Worm (Caenorhabditis elegans) whole organism, L4 larva: ENCODE results near the gene mog-5.

ENCODE experiments used
- F49E8.2 ChIP-seq: sonication (generic microtip); optimal IDR thresholded peaks from 2 replicates; lab custom pipeline; 2016; ENCODE audit warnings: missing compliant biosample characterization, mild to moderate bottlenecking, missing genetic modification characterization, borderline replicate concordance
- ama-1 ChIP-seq: fragments of 150-350 bp; optimal IDR thresholded peaks from 2 replicates; lab custom pipeline; 2014; ENCODE audit warnings: inconsistent platforms, mixed read lengths
- ceh-44 ChIP-seq: fragments of 200-800 bp; sonication (Bioruptor generic); IDR thresholded peaks from 2 replicates; pipeline ENCODE4 v1.3.6; 2022; ENCODE audit warnings: missing genetic modification reagents, missing genetic modification characterization, missing compliant biosample characterization
- egl-27 ChIP-seq: sonication (generic microtip); optimal IDR thresholded peaks from 3 replicates; lab custom pipeline; 2017; ENCODE audit warnings: missing biosample characterization, missing genetic modification reagents, missing genetic modification characterization
- lin-13 ChIP-seq: fragments of 150-350 bp; optimal IDR thresholded peaks from 2 replicates; lab custom pipeline; 2014; ENCODE audit warnings: missing biosample characterization, missing genetic modification reagents, missing genetic modification characterization
- lin-38 ChIP-seq: fragments of 200-800 bp; sonication (Bioruptor generic); IDR thresholded peaks from 2 replicates; pipeline ENCODE4 v1.3.6; 2022; ENCODE audit warnings: missing genetic modification reagents, missing genetic modification characterization, missing compliant biosample characterization
- lin-39 ChIP-seq: fragments of 150-350 bp; optimal IDR thresholded peaks from 2 replicates; lab custom pipeline; 2014; ENCODE audit warnings: missing biosample characterization, missing genetic modification reagents, missing genetic modification characterization
- nhr-10 ChIP-seq: fragments of 150-350 bp; optimal IDR thresholded peaks from 2 replicates; lab custom pipeline; 2014; ENCODE audit warnings: missing biosample characterization, missing genetic modification characterization
- nhr-111 ChIP-seq: fragments of 200-800 bp; sonication (Bioruptor generic); optimal IDR thresholded peaks from 2 replicates; lab custom pipeline; 2018; ENCODE audit warnings: mild to moderate bottlenecking, missing genetic modification characterization, missing compliant biosample characterization
- pqm-1 ChIP-seq: sonication (generic microtip); optimal IDR thresholded peaks from 2 replicates; lab custom pipeline; 2017; ENCODE audit warnings: missing biosample characterization, missing genetic modification characterization
- skn-1 ChIP-seq: fragments of 150-350 bp; optimal IDR thresholded peaks from 2 replicates; lab custom pipeline; 2014; ENCODE audit warnings: missing biosample characterization, missing genetic modification characterization
- unc-62 ChIP-seq, 3 experiments: fragments of 150-350 bp in 1 of 3; sonication (generic microtip); optimal IDR thresholded peaks in 2 of 3; peaks in 1 of 3; 1 replicate in 1 of 3; 2 replicates in 2 of 3; lab custom pipeline; 2014 to 2017; ENCODE audit warnings: missing biosample characterization in 3 of 3, missing genetic modification characterization in 3 of 3, missing genetic modification reagents in 3 of 3, missing genotype in 1 of 3
- ztf-11 ChIP-seq: fragments of 150-350 bp; optimal IDR thresholded peaks from 2 replicates; lab custom pipeline; 2014; ENCODE audit warnings: missing biosample characterization, missing genetic modification characterization

ce11 chrII:5417905-5418304 lies 18.6 kb downstream of the mog-5 start:
- TF ChIP-seq nhr-111 (no peak), nhr-10 (tag; lab: Kevin White, UChicago) (no peak), ceh-44 (GFP tag; lab: Robert Waterston, UW) (no peak), ztf-11 (no peak), skn-1 (no peak), lin-38 (GFP tag; lab: Robert Waterston, UW) (no peak), lin-13 (GFP tag; lab: Kevin White, UChicago) (no peak), F49E8.2 (tag; lab: Kevin White, UChicago) (no peak), pqm-1 (tag; lab: Kevin White, UChicago) (no peak), ama-1 (no peak), unc-62 (GFP tag; optimal IDR thresholded peaks at IDR 0.05 in 1 of 2; lab: Kevin White, UChicago) (no peak), unc-62 (tag; optimal IDR thresholded peaks at IDR 0.05; lab: Kevin White, UChicago) (no peak), egl-27 (tag; lab: Kevin White, UChicago) (no peak), lin-39 (tag; lab: Kevin White, UChicago) (no peak)
